Fruit fly (Drosophila melanogaster) Kc167 (cell line): ENCODE results near the gene CG6154.

Experiments
- Myc ChIP-seq: fragments of >200 bp; optimal IDR thresholded peaks from 2 replicates; lab custom pipeline; 2017; ENCODE audit warnings: missing external identifiers
- Sin3A ChIP-seq: fragments of >200 bp; optimal IDR thresholded peaks from 2 replicates; lab custom pipeline; 2018; ENCODE audit warnings: missing external identifiers
- h ChIP-seq: fragments of >200 bp; optimal IDR thresholded peaks from 3 replicates; lab custom pipeline; 2018; ENCODE audit warnings: missing external identifiers
- insv ChIP-seq: fragments of >200 bp; optimal IDR thresholded peaks from 3 replicates; lab custom pipeline; 2018; ENCODE audit warnings: missing external identifiers
- psq ChIP-seq: fragments of >200 bp; optimal IDR thresholded peaks from 2 replicates; lab custom pipeline; 2017; ENCODE audit warnings: missing external identifiers

DNA sequence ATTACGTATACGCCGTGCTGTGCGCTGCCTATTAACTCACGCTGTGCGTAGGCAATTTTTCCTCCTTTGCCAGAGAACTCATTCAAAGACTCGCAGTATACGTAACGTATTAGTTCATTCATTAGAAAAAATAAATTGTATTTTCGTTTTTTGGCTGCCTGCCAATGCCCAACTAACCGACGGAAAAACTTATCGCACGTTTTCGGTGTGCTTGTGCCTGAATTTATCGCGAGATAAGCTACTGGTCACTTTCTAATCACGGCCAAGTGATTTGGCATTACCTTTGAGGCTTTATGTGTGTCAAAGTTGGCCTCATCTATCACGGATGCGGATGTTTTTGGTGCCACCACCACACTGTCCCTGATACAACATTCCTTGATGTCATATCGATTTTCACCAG, 49.5 kb upstream of the CG6154 start:
- no peak for TF ChIP-seq h (lab: Kevin White, UChicago)
- TF ChIP-seq insv (lab: Kevin White, UChicago), result no peak
- no peak for TF ChIP-seq Sin3A (lab: Kevin White, UChicago)
- TF ChIP-seq Myc, result no peak
- TF ChIP-seq psq (lab: Kevin White, UChicago), result no peak
